Fruit fly (Drosophila melanogaster) whole organism, embryonic: ENCODE data around the gene Eato.
A peak's percentile ranks its signal among the peaks of the same experiment; 100 is the strongest.

ENCODE experiments used
- Awh ChIP-seq: fragments of 200-800 bp; sonication (Bioruptor generic); IDR thresholded peaks from 2 replicates; pipeline ENCODE4, ENCODE4 v1.3.6; 2022; ENCODE audit warnings: missing biosample characterization, missing genetic modification characterization
- CG10274 ChIP-seq: fragments of 200-800 bp; sonication (Bioruptor generic); optimal IDR thresholded peaks from 3 replicates; lab custom pipeline; 2017; ENCODE audit warnings: missing biosample characterization, mild to moderate bottlenecking, missing genetic modification characterization
- CG11504 ChIP-seq: fragments of 200-800 bp; sonication (Bioruptor generic); optimal IDR thresholded peaks from 3 replicates; lab custom pipeline; 2019; ENCODE audit warnings: missing biosample characterization, mild to moderate bottlenecking, missing genetic modification characterization, moderate library complexity
- CG13894 ChIP-seq: fragments of 200-800 bp; sonication (Bioruptor generic); optimal IDR thresholded peaks from 3 replicates; lab custom pipeline; 2018; ENCODE audit warnings: missing biosample characterization, mild to moderate bottlenecking, missing genetic modification characterization, moderate library complexity
- CG15073 ChIP-seq: fragments of 200-800 bp; sonication (Bioruptor generic); optimal IDR thresholded peaks from 2 replicates; lab custom pipeline; 2016; ENCODE audit warnings: missing biosample characterization, missing genetic modification characterization
- CG17361 ChIP-seq: fragments of 200-800 bp; sonication (Bioruptor generic); IDR thresholded peaks from 3 replicates; pipeline ENCODE4 v1.3.6; 2022; ENCODE audit warnings: missing biosample characterization, missing genetic modification characterization
- CG2678 ChIP-seq: fragments of 200-800 bp; sonication (Bioruptor generic); optimal IDR thresholded peaks from 3 replicates; lab custom pipeline; 2019; ENCODE audit warnings: missing biosample characterization, mild to moderate bottlenecking, missing genetic modification characterization, moderate library complexity
- CG30403 ChIP-seq: fragments of 200-800 bp; sonication (Bioruptor generic); optimal IDR thresholded peaks from 3 replicates; lab custom pipeline; 2016; ENCODE audit warnings: missing biosample characterization, missing genetic modification characterization
- CG34376 ChIP-seq: fragments of 200-800 bp; sonication (Bioruptor generic); optimal IDR thresholded peaks from 2 replicates; lab custom pipeline; 2018; ENCODE audit warnings: missing biosample characterization, mild to moderate bottlenecking, missing genetic modification characterization
- CG3838 ChIP-seq: fragments of 200-800 bp; sonication (Bioruptor generic); optimal IDR thresholded peaks from 3 replicates; lab custom pipeline; 2016; ENCODE audit warnings: missing biosample characterization, missing genetic modification characterization
- CG43689 ChIP-seq: fragments of 200-800 bp; sonication (Bioruptor generic); IDR thresholded peaks from 2 replicates; pipeline ENCODE4 v1.3.6; 2022; ENCODE audit warnings: missing biosample characterization, missing genetic modification characterization
- CG7556 ChIP-seq: fragments of 200-800 bp; sonication (Bioruptor generic); optimal IDR thresholded peaks from 2 replicates; lab custom pipeline; 2017; ENCODE audit warnings: missing biosample characterization, mild to moderate bottlenecking, missing genetic modification characterization
- CG7839 ChIP-seq: fragments of 200-800 bp; sonication (Bioruptor generic); optimal IDR thresholded peaks from 3 replicates; lab custom pipeline; 2018; ENCODE audit warnings: missing biosample characterization, mild to moderate bottlenecking, missing genetic modification characterization, moderate library complexity
- Dip2 ChIP-seq: fragments of 200-800 bp; sonication (Bioruptor generic); IDR thresholded peaks from 2 replicates; pipeline ENCODE4 v1.3.6; 2022; ENCODE audit warnings: missing biosample characterization, missing genetic modification characterization
- Dip3 ChIP-seq: fragments of 200-800 bp; sonication (Bioruptor generic); optimal IDR thresholded peaks from 3 replicates; lab custom pipeline; 2016; ENCODE audit warnings: missing biosample characterization, missing genetic modification characterization
- Dref ChIP-seq: fragments of 200-800 bp; sonication (Bioruptor generic); IDR thresholded peaks from 2 replicates; pipeline ENCODE4 v1.3.6; 2022; ENCODE audit warnings: missing biosample characterization, missing genetic modification characterization
- E2f1 ChIP-seq: fragments of 200-800 bp; sonication (Bioruptor generic); IDR thresholded peaks from 2 replicates; pipeline ENCODE4 v1.3.6; 2022; ENCODE audit warnings: missing biosample characterization, missing genetic modification characterization
- Fer2 ChIP-seq: fragments of 200-800 bp; sonication (Bioruptor generic); optimal IDR thresholded peaks from 2 replicates; lab custom pipeline; 2018; ENCODE audit warnings: missing biosample characterization, mild to moderate bottlenecking, missing genetic modification characterization, moderate library complexity
- GATAe ChIP-seq: fragments of 200-800 bp; sonication (Bioruptor generic); conservative IDR thresholded peaks from 2 replicates; pipeline ENCODE4 v1.3.6; 2022; ENCODE audit warnings: missing biosample characterization, missing genetic modification characterization
- HLH54F ChIP-seq: fragments of 200-800 bp; sonication (Bioruptor generic); optimal IDR thresholded peaks from 3 replicates; lab custom pipeline; 2016; ENCODE audit warnings: missing biosample characterization, missing genetic modification characterization
- Hey ChIP-seq: fragments of 200-800 bp; sonication (Bioruptor generic); optimal IDR thresholded peaks from 3 replicates; lab custom pipeline; 2018; ENCODE audit warnings: missing biosample characterization, mild to moderate bottlenecking, missing genetic modification characterization
- Hmx ChIP-seq: fragments of 200-800 bp; sonication (Bioruptor generic); optimal IDR thresholded peaks from 2 replicates; lab custom pipeline; 2016; ENCODE audit warnings: missing biosample characterization, missing genetic modification characterization
- Nf-YC ChIP-seq: fragments of 200-800 bp; optimal IDR thresholded peaks from 3 replicates; lab custom pipeline; 2019; ENCODE audit warnings: missing biosample characterization, mild to moderate bottlenecking, missing genetic modification characterization, moderate library complexity
- Oaz ChIP-seq: fragments of 200-800 bp; sonication (Bioruptor generic); IDR thresholded peaks from 2 replicates; pipeline ENCODE4 v1.3.6; 2022; ENCODE audit warnings: missing biosample characterization, missing genetic modification characterization
- Ptx1 ChIP-seq: fragments of 200-800 bp; sonication (Bioruptor generic); IDR thresholded peaks from 2 replicates; pipeline ENCODE4 v1.3.6; 2022; ENCODE audit warnings: missing biosample characterization, missing genetic modification characterization
- Stat92E ChIP-seq, 3 experiments: fragments of >200 bp in 2 of 3; fragments of 200-800 bp in 1 of 3; sonication (Bioruptor generic) in 1 of 3; optimal IDR thresholded peaks; 2 replicates each; lab custom pipeline; 2017 to 2019; ENCODE audit warnings: missing biosample characterization in 3 of 3, missing genetic modification characterization in 3 of 3, mild to moderate bottlenecking in 1 of 3, moderate library complexity in 1 of 3
- YL-1 ChIP-seq: fragments of 200-800 bp; sonication (Bioruptor generic); optimal IDR thresholded peaks from 3 replicates; lab custom pipeline; 2017; ENCODE audit warnings: missing biosample characterization, mild to moderate bottlenecking, missing genetic modification characterization
- al ChIP-seq: fragments of 200-800 bp; sonication (Bioruptor generic); IDR thresholded peaks from 2 replicates; pipeline ENCODE4 v1.3.6; 2022; ENCODE audit warnings: missing biosample characterization, missing genetic modification characterization
- chn ChIP-seq: fragments of 200-800 bp; sonication (Bioruptor generic); optimal IDR thresholded peaks from 2 replicates; lab custom pipeline; 2016; ENCODE audit warnings: missing biosample characterization, missing genetic modification characterization
- disco-r ChIP-seq: fragments of 200-800 bp; sonication (Bioruptor generic); optimal IDR thresholded peaks from 2 replicates; lab custom pipeline; 2016; ENCODE audit warnings: missing biosample characterization, missing genetic modification characterization
- dmrt11E ChIP-seq: fragments of 200-800 bp; sonication (Bioruptor generic); optimal IDR thresholded peaks from 3 replicates; lab custom pipeline; 2018; ENCODE audit warnings: missing biosample characterization, mild to moderate bottlenecking, missing genetic modification characterization, moderate library complexity
- dpn ChIP-seq, 2 experiments: fragments of 200-800 bp; sonication (Bioruptor generic); optimal IDR thresholded peaks; 3 replicates each; lab custom pipeline; 2016; ENCODE audit warnings: missing biosample characterization in 2 of 2, missing genetic modification characterization in 2 of 2
- fd102C ChIP-seq: fragments of 200-800 bp; sonication (Bioruptor generic); optimal IDR thresholded peaks from 2 replicates; lab custom pipeline; 2018; ENCODE audit warnings: missing biosample characterization, mild to moderate bottlenecking, missing genetic modification characterization, moderate library complexity
- gcm ChIP-seq: fragments of 200-800 bp; sonication (Bioruptor generic); optimal IDR thresholded peaks from 2 replicates; lab custom pipeline; 2019; ENCODE audit warnings: missing biosample characterization, mild to moderate bottlenecking, missing genetic modification characterization, moderate library complexity
- gcm2 ChIP-seq: fragments of 200-800 bp; sonication (Bioruptor generic); optimal IDR thresholded peaks from 2 replicates; lab custom pipeline; 2016; ENCODE audit warnings: missing biosample characterization, missing genetic modification characterization
- gsb ChIP-seq: fragments of 200-800 bp; sonication (Bioruptor generic); IDR thresholded peaks from 2 replicates; pipeline ENCODE4 v1.3.6; 2022; ENCODE audit warnings: missing biosample characterization, missing genetic modification characterization
- hth ChIP-seq: fragments of >200 bp; optimal IDR thresholded peaks from 2 replicates; lab custom pipeline; 2017; ENCODE audit warnings: inconsistent platforms
- insv ChIP-seq, 2 experiments: fragments of 200-800 bp; sonication (Bioruptor generic); optimal IDR thresholded peaks; 3 replicates each; lab custom pipeline; 2016 to 2018; ENCODE audit warnings: missing biosample characterization in 2 of 2, missing genetic modification characterization in 2 of 2
- mirr ChIP-seq: fragments of 200-800 bp; sonication (Bioruptor generic); optimal IDR thresholded peaks from 3 replicates; lab custom pipeline; 2018; ENCODE audit warnings: missing biosample characterization, mild to moderate bottlenecking, missing genetic modification characterization
- mld ChIP-seq: fragments of 200-800 bp; sonication (Bioruptor generic); IDR thresholded peaks from 3 replicates; pipeline ENCODE4 v1.3.6; 2022; ENCODE audit warnings: missing biosample characterization, missing genetic modification characterization; ENCODE audit not compliant: partially characterized antibody
- oc ChIP-seq: fragments of 200-800 bp; sonication (Bioruptor generic); optimal IDR thresholded peaks from 2 replicates; lab custom pipeline; 2018; ENCODE audit warnings: missing biosample characterization, mild to moderate bottlenecking, missing genetic modification characterization, moderate library complexity
- org-1 ChIP-seq: fragments of 200-800 bp; sonication (Bioruptor generic); optimal IDR thresholded peaks from 2 replicates; lab custom pipeline; 2017; ENCODE audit warnings: missing biosample characterization, missing genetic modification characterization
- pb ChIP-seq: fragments of 200-800 bp; sonication (Bioruptor generic); optimal IDR thresholded peaks from 3 replicates; lab custom pipeline; 2016; ENCODE audit warnings: missing biosample characterization, missing genetic modification characterization
- psq ChIP-seq: fragments of 200-800 bp; sonication (Bioruptor generic); optimal IDR thresholded peaks from 2 replicates; lab custom pipeline; 2017; ENCODE audit warnings: missing biosample characterization, missing genetic modification characterization
- sc ChIP-seq, 3 experiments: fragments of >200 bp in 2 of 3; fragments of 200-800 bp in 1 of 3; sonication (Bioruptor generic) in 1 of 3; optimal IDR thresholded peaks; 2 replicates in 2 of 3; 3 replicates in 1 of 3; lab custom pipeline; 2017; ENCODE audit warnings: mild to moderate bottlenecking in 1 of 3, missing biosample characterization in 1 of 3, missing genetic modification characterization in 1 of 3, missing genetic modification reagents in 1 of 3
- shn ChIP-seq: fragments of 200-800 bp; sonication (Bioruptor generic); optimal IDR thresholded peaks from 3 replicates; lab custom pipeline; 2016; ENCODE audit warnings: missing biosample characterization, missing genetic modification characterization
- twi ChIP-seq: fragments of 200-800 bp; optimal IDR thresholded peaks from 2 replicates; lab custom pipeline; 2019; ENCODE audit warnings: missing biosample characterization, mild to moderate bottlenecking, missing genetic modification characterization, moderate library complexity
- wek ChIP-seq: fragments of 200-800 bp; sonication (Bioruptor generic); optimal IDR thresholded peaks from 3 replicates; lab custom pipeline; 2018; ENCODE audit warnings: missing biosample characterization, mild to moderate bottlenecking, missing genetic modification characterization, moderate library complexity

Eato gene

DNA sequence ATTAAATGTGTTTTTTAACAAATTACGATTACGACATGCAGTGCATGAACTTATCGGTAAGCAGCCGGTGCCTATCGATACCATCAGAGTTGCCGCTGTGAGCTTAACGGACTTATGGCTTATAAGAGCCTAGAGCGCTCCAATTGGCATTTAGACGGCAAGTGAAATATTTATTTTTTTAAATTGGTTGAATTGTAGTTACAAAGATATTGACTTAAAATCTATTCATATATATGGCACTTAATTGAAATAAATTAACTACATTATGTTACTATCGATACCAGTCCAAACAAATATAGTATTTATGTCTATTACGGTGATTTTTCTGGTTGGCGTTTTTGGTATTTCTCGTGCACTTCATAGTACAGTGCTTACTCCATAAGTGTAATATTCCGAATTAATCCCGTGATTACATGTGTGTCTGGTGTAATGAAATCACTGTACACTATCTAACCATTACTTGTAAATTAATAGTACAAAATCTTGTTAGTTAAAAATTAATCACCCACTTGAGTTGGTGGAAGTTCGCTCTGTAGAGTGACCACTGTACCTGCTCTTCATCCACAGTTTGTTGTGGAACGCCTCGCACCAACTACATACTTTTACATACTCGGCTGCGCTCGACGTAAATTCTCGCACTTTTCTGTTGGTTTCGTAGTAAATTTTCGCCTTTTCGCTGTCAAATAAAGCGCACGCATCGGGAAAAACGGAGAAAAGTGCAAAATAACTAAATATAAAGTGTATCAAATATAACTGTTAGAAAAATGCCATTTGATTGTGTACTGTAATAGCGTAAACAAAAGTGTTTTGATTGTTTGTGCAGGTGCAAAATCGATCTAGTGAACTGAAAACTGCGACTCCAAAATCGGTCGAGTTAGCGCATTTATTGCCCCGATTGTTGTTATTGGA lies 51.4 kb downstream of the Eato start, which contains the start of the genes mRpS23 and CenG1A (continued):
- TF ChIP-seq CG7839 (tag; lab: Kevin White, UChicago) (peak; percentile 100), gsb (peak; percentile 100), HLH54F (GFP tag; lab: Kevin White, UChicago) (peak; percentile 100), gcm2 (peak; percentile 99), CG10274 (peak; percentile 97), Ptx1 (peak; percentile 100), Dip2 (GFP tag; lab: Robert Waterston, UW) (peak; percentile 85), fd102C (peak; percentile 98), pb (GFP tag; lab: Kevin White, UChicago) (peak; percentile 99), Fer2 (peak; percentile 99), chn (peak; percentile 100), Stat92E (GFP tag; optimal IDR thresholded peaks at IDR 0.05; lab: Kevin White, UChicago) (peak in 1 of 3 experiments; percentile 99), CG30403 (GFP tag; lab: Kevin White, UChicago) (peak; percentile 100), Oaz (GFP tag; lab: Robert Waterston, UW) (peak; percentile 100), Dref (peak; percentile 70), Awh (GFP tag; lab: Robert Waterston, UW) (peak; percentile 100), Hey (tag; lab: Kevin White, UChicago) (peak; percentile 99), hth (no peak), org-1 (GFP tag; lab: Kevin White, UChicago) (peak; percentile 100), disco-r (GFP tag; lab: Kevin White, UChicago) (peak; percentile 99), dpn (GFP tag; optimal IDR thresholded peaks at IDR 0.05; lab: Kevin White, UChicago) (peak; percentile 100), wek (GFP tag; lab: Kevin White, UChicago) (peak; percentile 99), CG34376 (GFP tag; lab: Kevin White, UChicago) (peak; percentile 99), CG13894 (tag; lab: Kevin White, UChicago) (peak; percentile 99), CG7556 (GFP tag; lab: Kevin White, UChicago) (peak; percentile 99), E2f1 (peak; percentile 100), dmrt11E (tag; lab: Kevin White, UChicago) (peak; percentile 99), YL-1 (GFP tag; lab: Kevin White, UChicago) (peak; percentile 99), CG2678 (peak; percentile 100), Dip3 (GFP tag; lab: Kevin White, UChicago) (peak; percentile 100), gcm (GFP tag; lab: Kevin White, UChicago) (peak; percentile 100), sc (optimal IDR thresholded peaks at IDR 0.05; lab: Kevin White, UChicago) (no peak), sc (GFP tag; optimal IDR thresholded peaks at IDR 0.05; lab: Kevin White, UChicago) (peak; percentile 99), mirr (GFP tag; lab: Kevin White, UChicago) (peak; percentile 100), CG11504 (tag; lab: Kevin White, UChicago) (peak; percentile 99), CG43689 (GFP tag; lab: Robert Waterston, UW) (peak; percentile 100), mld (peak; percentile 70; the same call in 2 of the 3 replicates), CG15073 (GFP tag; lab: Kevin White, UChicago) (peak; percentile 94), insv (GFP tag; optimal IDR thresholded peaks at IDR 0.05; lab: Kevin White, UChicago) (peak; percentile 73 to 89), shn (GFP tag; lab: Kevin White, UChicago) (peak; percentile 99), CG3838 (GFP tag; lab: Kevin White, UChicago) (peak; percentile 99), psq (GFP tag; lab: Kevin White, UChicago) (peak; percentile 96), al (peak; percentile 100), CG17361 (peak; percentile 99), twi (tag; lab: Kevin White, UChicago) (peak; percentile 98), Nf-YC (tag; lab: Kevin White, UChicago) (peak; percentile 94), GATAe (GFP tag; lab: Robert Waterston, UW) (peak; percentile 99), oc (tag; lab: Kevin White, UChicago) (peak; percentile 100), Hmx (peak; percentile 99)
